Worm (Caenorhabditis elegans): ENCODE measurements around the gene srx-21.

The srx-21 gene

DNA sequence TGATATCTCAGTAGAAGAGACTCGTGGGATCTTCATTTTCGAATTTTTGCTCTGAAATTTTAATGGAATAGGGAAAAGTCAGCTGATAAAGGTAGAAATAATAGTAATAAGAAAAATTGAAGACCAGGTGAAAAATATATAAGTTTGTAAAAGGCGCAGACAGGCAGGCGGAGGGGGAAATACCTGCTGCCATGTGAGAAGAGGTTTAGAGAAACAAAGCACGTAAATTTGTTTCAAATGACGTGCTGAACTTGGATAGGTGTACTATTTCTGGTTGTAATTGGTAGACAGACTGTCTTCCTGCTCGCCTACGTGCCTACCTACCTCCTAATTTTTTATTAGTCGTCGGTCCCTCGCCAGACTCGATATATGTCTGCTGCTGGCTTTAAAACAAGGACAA lies 9.4 kb upstream of the srx-21 start, which contains the start of gene nhr-180:
Gene nhr-180 (minus strand): TSS at position 52 of the 400 bp plus-strand sequence.
- TF ChIP-seq sma-9 (GFP tag; optimal IDR thresholded peaks at IDR 0.05) = peak; percentile 76
- TF ChIP-seq sma-9 (tag; optimal IDR thresholded peaks at IDR 0.05) = no peak
- TF ChIP-seq nhr-10 (tag; optimal IDR thresholded peaks at IDR 0.05) = no peak
- TF ChIP-seq sma-3 (GFP tag; optimal IDR thresholded peaks at IDR 0.05) = no peak
- TF ChIP-seq ztf-11 (tag; optimal IDR thresholded peaks at IDR 0.05) = no peak

DNA sequence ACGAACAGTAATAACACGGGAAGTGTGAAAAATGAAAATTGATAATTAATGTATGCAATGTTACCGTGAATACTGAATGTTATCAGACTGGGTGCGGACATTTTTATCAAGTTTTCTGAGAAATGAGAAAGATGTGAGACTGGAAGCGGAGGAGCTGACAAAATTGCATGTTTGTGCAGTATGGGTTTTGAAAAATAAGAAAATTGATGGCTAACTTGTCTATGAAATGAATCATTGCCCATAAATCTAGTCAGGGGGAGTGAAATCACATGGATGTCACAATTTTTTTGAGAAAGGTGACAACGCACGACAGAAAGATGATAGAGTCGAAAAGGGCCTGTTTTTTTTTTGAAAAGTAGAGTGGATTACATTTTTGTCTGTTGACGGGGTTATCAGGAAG lies 5.5 kb upstream of the srx-21 start, which contains the start of gene sru-24:
Gene sru-24 (minus strand): TSS at position 101 of the 400 bp plus-strand sequence.
- TF ChIP-seq ZK546.5 (tag; optimal IDR thresholded peaks at IDR 0.05) (no peak), zag-1 (tag; optimal IDR thresholded peaks at IDR 0.05) (no peak), lin-11 (tag; optimal IDR thresholded peaks at IDR 0.05) (no peak), mdl-1 (tag; optimal IDR thresholded peaks at IDR 0.05) (no peak), gmeb-1 (tag; optimal IDR thresholded peaks at IDR 0.05) (no peak)

DNA sequence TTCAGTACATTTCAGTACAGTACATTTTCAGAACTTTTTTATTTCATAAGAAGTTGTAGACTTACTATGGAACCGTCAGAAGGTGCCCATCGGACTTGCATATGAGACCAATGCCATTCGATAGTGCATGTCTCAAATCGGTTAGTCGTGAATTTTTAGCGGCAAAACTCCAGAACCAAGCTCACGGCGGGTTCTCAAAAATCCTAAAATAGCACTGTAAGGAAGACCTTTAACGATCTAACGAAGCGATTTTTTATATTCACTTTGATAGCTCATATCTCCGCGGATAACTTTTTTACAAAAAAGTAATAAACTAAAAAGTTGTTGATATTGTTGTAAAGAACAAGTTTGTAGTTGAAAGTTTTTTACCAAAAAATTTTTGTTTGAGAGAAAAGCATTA lies 2.6 kb upstream of the srx-21 start, which contains the start of gene sru-25:
Gene sru-25 (minus strand): TSS at position 101 of the 400 bp plus-strand sequence.
- no peak for TF ChIP-seq nhr-25 (tag; optimal IDR thresholded peaks at IDR 0.05)
- TF ChIP-seq unc-62 (GFP tag; optimal IDR thresholded peaks at IDR 0.05) = no peak
- TF ChIP-seq ama-1 (optimal IDR thresholded peaks at IDR 0.05) = no peak

DNA sequence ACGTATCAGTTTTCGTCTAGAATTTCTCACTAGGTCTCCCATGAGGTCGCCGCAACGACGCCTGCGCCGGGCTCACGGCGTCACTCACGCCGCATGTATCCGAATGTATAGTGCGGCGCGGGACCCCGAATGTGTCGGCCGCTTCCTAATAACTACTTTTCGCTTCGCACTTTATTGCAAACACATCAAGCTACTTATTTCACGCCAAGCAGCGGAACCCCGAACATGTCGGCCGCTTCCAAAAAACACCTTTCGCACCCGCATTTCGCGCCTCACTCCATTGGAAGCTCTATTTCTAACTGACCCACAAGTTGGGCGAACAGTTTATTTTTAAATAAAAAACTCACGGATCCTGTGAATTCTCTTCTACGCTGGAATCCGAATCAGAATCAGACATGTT lies 744 bp upstream of the srx-21 start:
- TF ChIP-seq sma-9 (GFP tag; optimal IDR thresholded peaks at IDR 0.05) = no peak
- TF ChIP-seq sma-9 (tag; optimal IDR thresholded peaks at IDR 0.05) = no peak
- TF ChIP-seq aly-2 (tag; optimal IDR thresholded peaks at IDR 0.05) = no peak
- TF ChIP-seq mbf-1 (tag; optimal IDR thresholded peaks at IDR 0.05) = no peak
- TF ChIP-seq snpc-4 (tag; optimal IDR thresholded peaks at IDR 0.05) = peak; percentile 38

DNA sequence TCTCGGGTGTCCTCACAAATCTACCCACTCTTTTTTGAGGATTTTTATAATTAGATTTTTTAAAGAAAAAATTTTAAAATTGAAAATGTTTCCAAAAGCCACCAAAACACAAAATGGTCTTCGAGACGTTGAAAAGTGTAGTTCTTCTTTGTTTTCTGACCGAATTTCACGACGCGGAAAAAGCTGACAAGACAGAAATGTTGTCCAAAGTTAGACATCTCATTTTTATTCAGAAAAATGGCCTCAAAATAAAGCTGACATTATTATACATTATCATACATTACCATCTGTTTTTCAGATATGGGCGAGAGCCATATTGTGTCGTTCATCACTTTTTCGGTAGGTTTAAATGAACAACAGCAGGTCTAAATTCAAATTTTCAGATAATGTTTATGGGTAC lies 2.8 kb downstream of the srx-21 start, which contains the start of gene srx-22:
Gene srx-22 (plus strand): TSS at position 301 of the 400 bp plus-strand sequence.
- no peak for TF ChIP-seq zag-1 (tag; optimal IDR thresholded peaks at IDR 0.05)
- no peak for TF ChIP-seq ztf-4 (tag; optimal IDR thresholded peaks at IDR 0.05)
- TF ChIP-seq fos-1 (tag; optimal IDR thresholded peaks at IDR 0.05) = no peak
- TF ChIP-seq nhr-12 (tag; optimal IDR thresholded peaks at IDR 0.05) = no peak
- no peak for TF ChIP-seq lsy-2 (tag; optimal IDR thresholded peaks at IDR 0.05)
- no peak for TF ChIP-seq egl-27 (tag; optimal IDR thresholded peaks at IDR 0.05)
- no peak for TF ChIP-seq nhr-77 (tag; optimal IDR thresholded peaks at IDR 0.05)

DNA sequence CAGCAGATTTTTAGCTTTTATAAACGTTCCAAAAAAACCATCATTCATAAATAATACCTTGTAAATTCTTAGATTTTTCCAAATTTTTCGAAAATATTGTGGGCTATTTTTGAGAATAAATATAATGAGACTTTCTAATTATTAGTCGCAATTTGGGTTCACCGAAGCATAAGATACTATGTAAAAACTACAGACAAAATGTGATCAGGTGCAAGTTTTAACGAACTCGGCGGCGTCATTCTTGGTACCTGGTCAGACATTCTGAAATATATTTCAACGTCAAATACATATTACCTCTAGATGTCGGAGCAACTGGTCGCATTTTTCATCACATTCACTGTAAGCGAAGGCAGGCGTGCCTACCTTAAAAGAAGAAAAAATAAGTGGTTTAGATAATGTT lies 5.2 kb downstream of the srx-21 start, which contains the start of gene srx-23:
Gene srx-23 (plus strand): TSS at position 301 of the 400 bp plus-strand sequence.
- TF ChIP-seq skn-1 (tag; optimal IDR thresholded peaks at IDR 0.05) (no peak), nhr-23 (tag; optimal IDR thresholded peaks at IDR 0.05) (no peak), lin-39 (tag; optimal IDR thresholded peaks at IDR 0.05) (no peak), unc-55 (GFP tag; optimal IDR thresholded peaks at IDR 0.05) (no peak), lsy-2 (tag; optimal IDR thresholded peaks at IDR 0.05) (no peak), dmd-4 (tag; optimal IDR thresholded peaks at IDR 0.05) (no peak), egl-27 (tag; optimal IDR thresholded peaks at IDR 0.05) (no peak), aly-2 (tag; optimal IDR thresholded peaks at IDR 0.05) (no peak), R02D3.7 (tag; optimal IDR thresholded peaks at IDR 0.05) (no peak), ztf-4 (tag; optimal IDR thresholded peaks at IDR 0.05) (no peak), ZK546.5 (tag; optimal IDR thresholded peaks at IDR 0.05) (no peak), lin-13 (GFP tag; optimal IDR thresholded peaks at IDR 0.05) (no peak), nhr-10 (tag; optimal IDR thresholded peaks at IDR 0.05) (no peak), gmeb-1 (tag; optimal IDR thresholded peaks at IDR 0.05) (no peak), F13H6.1 (tag; optimal IDR thresholded peaks at IDR 0.05) (no peak), mdl-1 (tag; optimal IDR thresholded peaks at IDR 0.05) (no peak), fos-1 (tag; optimal IDR thresholded peaks at IDR 0.05) (no peak), peb-1 (tag; optimal IDR thresholded peaks at IDR 0.05) (no peak), sma-9 (GFP tag; optimal IDR thresholded peaks at IDR 0.05) (no peak), sma-9 (tag; optimal IDR thresholded peaks at IDR 0.05) (no peak), lin-11 (tag; optimal IDR thresholded peaks at IDR 0.05) (no peak)

DNA sequence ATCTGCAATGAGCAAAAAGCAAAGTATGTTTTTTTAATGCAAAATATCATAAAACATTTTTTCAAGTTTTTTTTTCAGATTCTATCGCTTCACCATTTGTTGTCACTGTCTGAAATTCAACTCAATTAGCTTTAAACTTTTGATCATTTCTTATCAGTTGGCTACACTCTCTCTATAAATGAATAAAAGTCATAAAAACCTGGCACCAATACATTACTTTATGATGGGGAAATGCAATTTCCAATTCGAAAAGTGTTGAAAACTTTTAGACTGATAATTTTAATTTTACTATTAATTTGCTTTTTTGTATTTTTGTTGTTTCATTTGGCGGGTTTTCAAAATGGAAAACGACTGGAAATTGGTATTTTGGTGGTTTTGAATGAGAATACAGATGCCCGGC lies 7.0 kb downstream of the srx-21 start, which contains the start of gene F31F4.1:
Gene F31F4.1 (plus strand): TSS at position 203 of the 400 bp plus-strand sequence.
- TF ChIP-seq fos-1 (tag; optimal IDR thresholded peaks at IDR 0.05) = peak; percentile 29
- TF ChIP-seq blmp-1 (tag; optimal IDR thresholded peaks at IDR 0.05; ENCODE audit: insufficient read depth) = no peak

All from whole organism, L2 larva.